Fruit fly (Drosophila melanogaster): ENCODE data around the gene CREG.

Gene CREG

DNA sequence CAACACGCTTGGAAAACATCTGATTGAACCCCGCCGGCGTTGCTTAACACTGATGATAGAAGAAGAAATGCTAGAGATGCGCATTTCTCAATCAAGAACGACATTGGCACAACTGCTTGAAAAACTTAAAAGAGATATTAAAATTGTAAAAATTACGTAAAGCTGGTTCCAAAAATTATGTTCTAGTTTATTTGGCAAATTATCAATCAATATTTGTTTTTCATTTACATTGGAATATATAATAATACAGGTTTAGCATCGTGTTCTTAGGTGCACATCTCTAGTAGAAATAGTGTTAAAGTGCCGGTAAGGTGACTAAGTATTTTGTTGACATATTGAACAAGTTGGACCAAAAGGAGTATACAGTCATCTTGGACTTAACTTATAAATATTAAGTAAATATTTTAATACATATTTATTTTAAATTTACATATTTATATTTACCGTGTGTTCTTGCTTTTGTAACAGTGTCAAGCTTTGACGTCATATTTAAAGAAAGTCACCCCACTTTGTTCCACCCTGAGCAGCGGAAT lies 3.1 kb downstream of the CREG start, which contains the start of the genes Brf and sds22:
Gene Brf, minus strand, starts transcription at position 25 of the 533 bp plus-strand sequence.
Gene sds22, plus strand, starts transcription at position 282 of the 533 bp plus-strand sequence.
- TF ChIP-seq onecut (GFP tag; IDR thresholded peaks at IDR 0.05), result peak; percentile 79
- TF ChIP-seq Six4 (GFP tag; optimal IDR thresholded peaks at IDR 0.05), result peak; percentile 94
- TF ChIP-seq croc (GFP tag; conservative IDR thresholded peaks at IDR 0.05), result peak; percentile 93
- TF ChIP-seq chif (GFP tag; optimal IDR thresholded peaks at IDR 0.05), result peak; percentile 95 to 96
- peak; percentile 85 for TF ChIP-seq stc (GFP tag; IDR thresholded peaks at IDR 0.05)
- peak; percentile 90 for TF ChIP-seq repo (GFP tag; optimal IDR thresholded peaks at IDR 0.05)
- TF ChIP-seq pnt (GFP tag; optimal IDR thresholded peaks at IDR 0.05), result peak; percentile 95
- TF ChIP-seq tin (GFP tag; optimal IDR thresholded peaks at IDR 0.05), result peak; percentile 98
- TF ChIP-seq CG17186 (GFP tag; optimal IDR thresholded peaks at IDR 0.05), result peak; percentile 88
- no peak for TF ChIP-seq br (optimal IDR thresholded peaks at IDR 0.05)
- peak; percentile 45 for TF ChIP-seq Dref (GFP tag; IDR thresholded peaks at IDR 0.05)
- peak; percentile 96 for TF ChIP-seq lab (GFP tag; optimal IDR thresholded peaks at IDR 0.05)
- peak; percentile 96 for TF ChIP-seq sob (GFP tag; IDR thresholded peaks at IDR 0.05)
- TF ChIP-seq CG4820 (GFP tag; optimal IDR thresholded peaks at IDR 0.05), result peak; percentile 96
- TF ChIP-seq CG9817 (tag; optimal IDR thresholded peaks at IDR 0.05), result peak; percentile 98
- TF ChIP-seq CG10959 (GFP tag; IDR thresholded peaks at IDR 0.05), result peak; percentile 90
- TF ChIP-seq kay (GFP tag; optimal IDR thresholded peaks at IDR 0.05), result peak; percentile 98
- TF ChIP-seq chinmo (GFP tag; IDR thresholded peaks at IDR 0.05; ENCODE audit: partially characterized antibody), result no peak
- TF ChIP-seq crp (GFP tag; optimal IDR thresholded peaks at IDR 0.05), result peak; percentile 83 to 93
- 0 out of 3 replicates have a peak, but pooled peaks have one; percentile 40 for TF ChIP-seq CG6791 (GFP tag; IDR thresholded peaks at IDR 0.05; ENCODE audit: partially characterized antibody)
- TF ChIP-seq CG17328 (GFP tag; IDR thresholded peaks at IDR 0.05), result peak; percentile 86
- TF ChIP-seq pan (optimal IDR thresholded peaks at IDR 0.05), result no peak
- peak in 1 of 2 experiments; percentile 93 for TF ChIP-seq pan (GFP tag; optimal IDR thresholded peaks at IDR 0.05 in 1 of 2, IDR thresholded peaks at IDR 0.05 in 1 of 2)
- peak; percentile 91 for TF ChIP-seq Blimp-1 (GFP tag; optimal IDR thresholded peaks at IDR 0.05)
- TF ChIP-seq NK7.1 (GFP tag; optimal IDR thresholded peaks at IDR 0.05), result peak; percentile 86
- peak; percentile 72 for TF ChIP-seq hbn (GFP tag; IDR thresholded peaks at IDR 0.05; ENCODE audit: partially characterized antibody)
- peak; percentile 87 for TF ChIP-seq da (GFP tag; optimal IDR thresholded peaks at IDR 0.05)
- TF ChIP-seq ems (GFP tag; optimal IDR thresholded peaks at IDR 0.05), result peak; percentile 96
- TF ChIP-seq stwl (tag; optimal IDR thresholded peaks at IDR 0.05), result peak; percentile 90
- TF ChIP-seq bigmax (GFP tag; optimal IDR thresholded peaks at IDR 0.05), result peak; percentile 7
- peak; percentile 96 for TF ChIP-seq gro (GFP tag; optimal IDR thresholded peaks at IDR 0.05)
- TF ChIP-seq Lhr (GFP tag; optimal IDR thresholded peaks at IDR 0.05), result peak; percentile 84
- TF ChIP-seq btn (GFP tag; optimal IDR thresholded peaks at IDR 0.05), result peak; percentile 84
- peak; percentile 39 for TF ChIP-seq Sin3A (optimal IDR thresholded peaks at IDR 0.05)
- TF ChIP-seq Dip3 (GFP tag; optimal IDR thresholded peaks at IDR 0.05), result peak; percentile 97
- TF ChIP-seq CG6683 (GFP tag; optimal IDR thresholded peaks at IDR 0.05), result peak; percentile 82
- peak; percentile 89 for TF ChIP-seq CG2116 (GFP tag; optimal IDR thresholded peaks at IDR 0.05)
- TF ChIP-seq CG17361 (GFP tag; IDR thresholded peaks at IDR 0.05), result peak; percentile 98
- peak; percentile 94 for TF ChIP-seq Aef1 (GFP tag; IDR thresholded peaks at IDR 0.05)
- peak; percentile 52 for TF ChIP-seq CG4360 (GFP tag; IDR thresholded peaks at IDR 0.05)
- peak; percentile 73 for TF ChIP-seq sim (GFP tag; IDR thresholded peaks at IDR 0.05)
- peak; percentile 79 for TF ChIP-seq CG3163 (GFP tag; optimal IDR thresholded peaks at IDR 0.05)
- TF ChIP-seq CG15601 (tag; optimal IDR thresholded peaks at IDR 0.05), result peak; percentile 98
- TF ChIP-seq CG7987 (GFP tag; optimal IDR thresholded peaks at IDR 0.05), result peak; percentile 70
- TF ChIP-seq yki (optimal IDR thresholded peaks at IDR 0.05), result no peak
- TF ChIP-seq CG1529 (GFP tag; optimal IDR thresholded peaks at IDR 0.05), result peak; percentile 86
- TF ChIP-seq CG4404 (GFP tag; IDR thresholded peaks at IDR 0.05), result peak; percentile 95
- peak; percentile 73 for TF ChIP-seq ap (GFP tag; IDR thresholded peaks at IDR 0.05)
- TF ChIP-seq CG4707 (GFP tag; optimal IDR thresholded peaks at IDR 0.05), result peak; percentile 54
- peak; percentile 94 for TF ChIP-seq CG14667 (GFP tag; IDR thresholded peaks at IDR 0.05)
- peak; percentile 95 for TF ChIP-seq bcd (GFP tag; optimal IDR thresholded peaks at IDR 0.05)
- peak; percentile 87 for TF ChIP-seq CG16813 (GFP tag; IDR thresholded peaks at IDR 0.05; ENCODE audit: partially characterized antibody)
